Worm (Caenorhabditis elegans) whole organism, L1 larva: ENCODE measurements around the gene F25H9.7.

Source experiments
- C04F5.9 ChIP-seq: sonication (generic microtip); optimal IDR thresholded peaks from 2 replicates; lab custom pipeline; 2016; ENCODE audit warnings: missing genetic modification characterization, missing compliant biosample characterization
- F16B12.6 ChIP-seq: fragments of 150-350 bp; optimal IDR thresholded peaks from 2 replicates; lab custom pipeline; 2014; ENCODE audit warnings: missing biosample characterization, missing genetic modification characterization
- aly-2 ChIP-seq: fragments of 150-350 bp; optimal IDR thresholded peaks from 2 replicates; lab custom pipeline; 2014; ENCODE audit warnings: missing biosample characterization, missing genetic modification characterization
- ama-1 ChIP-seq: fragments of 150-350 bp; optimal IDR thresholded peaks from 2 replicates; lab custom pipeline; 2014
- blmp-1 ChIP-seq: fragments of 150-350 bp; optimal IDR thresholded peaks from 2 replicates; lab custom pipeline; 2014; ENCODE audit warnings: missing biosample characterization, missing genetic modification characterization
- ceh-8 ChIP-seq: fragments of 200-800 bp; sonication (Bioruptor generic); optimal IDR thresholded peaks from 2 replicates; lab custom pipeline; 2018; ENCODE audit warnings: mild to moderate bottlenecking, missing genetic modification characterization, moderate library complexity, missing compliant biosample characterization
- ceh-88 ChIP-seq: fragments of 200-800 bp; sonication (Bioruptor generic); IDR thresholded peaks from 2 replicates; pipeline ENCODE4 v1.3.6; 2022; ENCODE audit warnings: missing genetic modification characterization, missing compliant biosample characterization
- ces-1 ChIP-seq: fragments of 150-350 bp; optimal IDR thresholded peaks from 2 replicates; lab custom pipeline; 2014; ENCODE audit warnings: missing biosample characterization, missing genetic modification reagents, missing genetic modification characterization
- dsc-1 ChIP-seq: sonication (generic microtip); optimal IDR thresholded peaks from 2 replicates; lab custom pipeline; 2016; ENCODE audit warnings: mild to moderate bottlenecking, missing genetic modification characterization, missing compliant biosample characterization
- efl-1 ChIP-seq, 4 experiments: fragments of 150-350 bp; optimal IDR thresholded peaks in 3 of 4; peaks in 1 of 4; 1 replicate in 1 of 4; 2 replicates in 3 of 4; lab custom pipeline; 2014; ENCODE audit warnings: missing biosample characterization in 2 of 4, missing genetic modification characterization in 2 of 4, missing genetic modification reagents in 2 of 4
- egl-27 ChIP-seq, 2 experiments: fragments of 150-350 bp in 1 of 2; sonication (generic microtip); optimal IDR thresholded peaks; 3 replicates each; lab custom pipeline; 2017 to 2018; ENCODE audit warnings: missing biosample characterization in 2 of 2, missing genetic modification characterization in 2 of 2, missing genetic modification reagents in 2 of 2
- elt-3 ChIP-seq, 6 experiments: fragments of 150-350 bp in 1 of 6; sonication (generic microtip); optimal IDR thresholded peaks; 2 replicates each; lab custom pipeline; 2017 to 2018; ENCODE audit warnings: missing biosample characterization in 6 of 6, missing genetic modification characterization in 6 of 6, inconsistent platforms in 1 of 6
- ets-5 ChIP-seq: fragments of 200-800 bp; sonication (Bioruptor generic); IDR thresholded peaks from 2 replicates; pipeline ENCODE4 v1.3.6; 2022; ENCODE audit warnings: missing genetic modification characterization, missing compliant biosample characterization
- fkh-10 ChIP-seq: sonication (generic microtip); optimal IDR thresholded peaks from 2 replicates; lab custom pipeline; 2017; ENCODE audit warnings: missing biosample characterization, missing genetic modification reagents, missing genetic modification characterization
- fkh-4 ChIP-seq: sonication (generic microtip); optimal IDR thresholded peaks from 2 replicates; lab custom pipeline; 2016; ENCODE audit warnings: missing compliant biosample characterization, missing genetic modification characterization, borderline replicate concordance
- grh-1 ChIP-seq: fragments of 200-800 bp; sonication (Bioruptor generic); IDR thresholded peaks from 2 replicates; pipeline ENCODE4 v1.3.6; 2022; ENCODE audit warnings: missing genetic modification reagents, missing genetic modification characterization, missing compliant biosample characterization
- hlh-17 ChIP-seq: fragments of 200-800 bp; sonication (Bioruptor generic); optimal IDR thresholded peaks from 2 replicates; lab custom pipeline; 2018; ENCODE audit warnings: missing genetic modification characterization, mild to moderate bottlenecking, missing compliant biosample characterization, moderate library complexity, borderline replicate concordance
- hpl-2 ChIP-seq: fragments of 150-350 bp; optimal IDR thresholded peaks from 2 replicates; lab custom pipeline; 2014; ENCODE audit warnings: missing biosample characterization, missing genetic modification reagents, missing genetic modification characterization
- jun-1 ChIP-seq: fragments of 150-350 bp; optimal IDR thresholded peaks from 2 replicates; lab custom pipeline; 2014; ENCODE audit warnings: missing biosample characterization, missing genetic modification reagents, missing genetic modification characterization
- lin-13 ChIP-seq: fragments of 150-350 bp; optimal IDR thresholded peaks from 2 replicates; lab custom pipeline; 2014; ENCODE audit warnings: missing biosample characterization, missing genetic modification reagents, missing genetic modification characterization
- lin-14 ChIP-seq: fragments of 200-800 bp; sonication (Bioruptor generic); optimal IDR thresholded peaks from 2 replicates; lab custom pipeline; 2018; ENCODE audit warnings: mild to moderate bottlenecking, missing genetic modification characterization, moderate library complexity, missing compliant biosample characterization
- lir-3 ChIP-seq: sonication (generic microtip); optimal IDR thresholded peaks from 2 replicates; lab custom pipeline; 2016; ENCODE audit warnings: mild to moderate bottlenecking, missing genetic modification characterization, moderate library complexity, missing compliant biosample characterization; ENCODE audit not compliant: poor library complexity
- lsy-2 ChIP-seq, 2 experiments: fragments of 150-350 bp; optimal IDR thresholded peaks; 2 replicates each; lab custom pipeline; 2014; ENCODE audit warnings: missing biosample characterization in 2 of 2, missing genetic modification characterization in 2 of 2
- mab-9 ChIP-seq: fragments of 200-800 bp; sonication (Bioruptor generic); IDR thresholded peaks from 2 replicates; pipeline ENCODE4 v1.3.6; 2022; ENCODE audit warnings: missing genetic modification reagents, missing genetic modification characterization, missing compliant biosample characterization
- mef-2 ChIP-seq: fragments of 150-350 bp; optimal IDR thresholded peaks from 2 replicates; lab custom pipeline; 2014; ENCODE audit warnings: missing biosample characterization, missing genetic modification characterization
- mep-1 ChIP-seq: fragments of 150-350 bp; optimal IDR thresholded peaks from 2 replicates; lab custom pipeline; 2014; ENCODE audit warnings: missing biosample characterization, missing genetic modification characterization
- nhr-19 ChIP-seq: fragments of 200-800 bp; sonication (Bioruptor generic); conservative IDR thresholded peaks from 2 replicates; pipeline ENCODE4 v1.3.6; 2022; ENCODE audit warnings: missing genetic modification characterization, missing compliant biosample characterization
- nhr-20 ChIP-seq: sonication (generic microtip); optimal IDR thresholded peaks from 2 replicates; lab custom pipeline; 2016; ENCODE audit warnings: mild to moderate bottlenecking, missing genetic modification characterization, missing compliant biosample characterization
- nhr-237 ChIP-seq: fragments of 150-350 bp; optimal IDR thresholded peaks from 2 replicates; lab custom pipeline; 2014; ENCODE audit warnings: missing biosample characterization, missing genetic modification characterization
- nhr-71 ChIP-seq: sonication (generic microtip); optimal IDR thresholded peaks from 2 replicates; lab custom pipeline; 2016; ENCODE audit warnings: mild to moderate bottlenecking, missing genetic modification characterization, moderate library complexity, missing compliant biosample characterization
- nhr-76 ChIP-seq: sonication (generic microtip); optimal IDR thresholded peaks from 2 replicates; lab custom pipeline; 2017; ENCODE audit warnings: missing biosample characterization, missing genetic modification characterization
- nhr-77 ChIP-seq: fragments of 150-350 bp; optimal IDR thresholded peaks from 2 replicates; lab custom pipeline; 2014; ENCODE audit warnings: missing biosample characterization, missing genetic modification characterization
- nhr-85 ChIP-seq: sonication (generic microtip); peaks from one replicate; lab custom pipeline; 2016; ENCODE audit warnings: missing genetic modification characterization, inconsistent platforms, missing compliant biosample characterization
- nhr-90 ChIP-seq: sonication (generic microtip); optimal IDR thresholded peaks from 2 replicates; lab custom pipeline; 2016; ENCODE audit warnings: mild to moderate bottlenecking, missing genetic modification characterization, missing compliant biosample characterization; ENCODE audit not compliant: poor library complexity
- pag-3 ChIP-seq: sonication (generic microtip); optimal IDR thresholded peaks from 2 replicates; lab custom pipeline; 2017; ENCODE audit warnings: missing genetic modification characterization, mild to moderate bottlenecking, missing compliant biosample characterization, antibody characterized with exemption, borderline replicate concordance; ENCODE audit not compliant: insufficient read depth
- pax-3 ChIP-seq: fragments of 200-800 bp; sonication (Bioruptor generic); optimal IDR thresholded peaks from 2 replicates; lab custom pipeline; 2018; ENCODE audit warnings: mild to moderate bottlenecking, missing genetic modification characterization, moderate library complexity, missing compliant biosample characterization
- rnt-1 ChIP-seq: sonication (generic microtip); optimal IDR thresholded peaks from 2 replicates; lab custom pipeline; 2016; ENCODE audit warnings: mild to moderate bottlenecking, missing genetic modification characterization, moderate library complexity, missing compliant biosample characterization
- skn-1 ChIP-seq: fragments of 150-350 bp; optimal IDR thresholded peaks from 2 replicates; lab custom pipeline; 2014; ENCODE audit warnings: missing biosample characterization, missing genetic modification characterization
- snpc-4 ChIP-seq: fragments of 150-350 bp; optimal IDR thresholded peaks from 2 replicates; lab custom pipeline; 2014; ENCODE audit warnings: missing biosample characterization, missing genetic modification characterization
- snu-23 ChIP-seq: sonication (generic microtip); optimal IDR thresholded peaks from 2 replicates; lab custom pipeline; 2016; ENCODE audit warnings: missing genetic modification characterization, missing compliant biosample characterization
- sox-4 ChIP-seq: sonication (generic microtip); optimal IDR thresholded peaks from 2 replicates; lab custom pipeline; 2016; ENCODE audit warnings: missing genetic modification characterization, missing compliant biosample characterization
- sptf-1 ChIP-seq: fragments of 150-350 bp; optimal IDR thresholded peaks from 2 replicates; lab custom pipeline; 2014; ENCODE audit warnings: missing biosample characterization, missing genetic modification characterization
- swsn-7 ChIP-seq: sonication (generic microtip); optimal IDR thresholded peaks from 2 replicates; lab custom pipeline; 2016; ENCODE audit warnings: missing genetic modification characterization, missing compliant biosample characterization
- unc-130 ChIP-seq: fragments of 150-350 bp; optimal IDR thresholded peaks from 2 replicates; lab custom pipeline; 2017; ENCODE audit warnings: missing biosample characterization, missing genetic modification characterization, inconsistent platforms
- unc-30 ChIP-seq: sonication (generic microtip); optimal IDR thresholded peaks from 2 replicates; lab custom pipeline; 2017; ENCODE audit warnings: missing biosample characterization, missing genetic modification characterization
- vab-15 ChIP-seq: sonication (generic microtip); optimal IDR thresholded peaks from 2 replicates; lab custom pipeline; 2017; ENCODE audit warnings: missing genotype, mild to moderate bottlenecking, missing genetic modification characterization, missing compliant biosample characterization
- xbp-1 ChIP-seq: sonication (generic microtip); optimal IDR thresholded peaks from 2 replicates; lab custom pipeline; 2016; ENCODE audit warnings: missing genetic modification characterization, missing compliant biosample characterization
- zip-4 ChIP-seq: fragments of 200-800 bp; sonication (Bioruptor generic); optimal IDR thresholded peaks from 2 replicates; lab custom pipeline; 2018; ENCODE audit warnings: mild to moderate bottlenecking, missing genetic modification characterization, moderate library complexity, missing compliant biosample characterization
- ztf-11 ChIP-seq, 2 experiments: sonication (generic microtip); optimal IDR thresholded peaks; 2 replicates each; lab custom pipeline; 2016 to 2017; ENCODE audit warnings: missing genetic modification characterization in 2 of 2, missing biosample characterization in 1 of 2, missing compliant biosample characterization in 1 of 2
- ztf-4 ChIP-seq: fragments of 150-350 bp; optimal IDR thresholded peaks from 2 replicates; lab custom pipeline; 2014; ENCODE audit warnings: missing biosample characterization, missing genetic modification characterization

The F25H9.7 gene

ce11 chrV:13488297-13488803 lies 20.2 kb downstream of the F25H9.7 start:
- TF ChIP-seq sox-4 (tag; lab: Kevin White, UChicago): no peak
- TF ChIP-seq jun-1 (tag; lab: Kevin White, UChicago): no peak
- TF ChIP-seq ama-1 (lab: Kevin White, UChicago): no peak
- no peak for TF ChIP-seq aly-2 (tag; lab: Kevin White, UChicago)
- TF ChIP-seq skn-1 (tag; lab: Kevin White, UChicago): no peak
- TF ChIP-seq fkh-4: no peak
- peak in 1 of 2 experiments; percentile 30 for TF ChIP-seq lsy-2 (tag; optimal IDR thresholded peaks at IDR 0.05; lab: Kevin White, UChicago)
- peak; percentile 37 for TF ChIP-seq lin-14 (GFP tag; lab: Kevin White, UChicago)
- TF ChIP-seq vab-15 (tag; lab: Kevin White, UChicago): no peak
- TF ChIP-seq sptf-1 (tag; lab: Kevin White, UChicago): no peak
- no peak for TF ChIP-seq C04F5.9 (tag; lab: Kevin White, UChicago)
- no peak for TF ChIP-seq hlh-17
- TF ChIP-seq pax-3 (tag; lab: Kevin White, UChicago): no peak
- no peak for TF ChIP-seq snpc-4 (tag; lab: Kevin White, UChicago)
- no peak for TF ChIP-seq fkh-10 (GFP tag; lab: Kevin White, UChicago)
- no peak for TF ChIP-seq hpl-2 (GFP tag; lab: Kevin White, UChicago)
- peak; percentile 85 for TF ChIP-seq nhr-85 (tag; lab: Kevin White, UChicago)
- TF ChIP-seq mab-9: no peak
- peak; percentile 31 for TF ChIP-seq unc-130 (tag; lab: Kevin White, UChicago)
- TF ChIP-seq ztf-11 (tag; optimal IDR thresholded peaks at IDR 0.05; lab: Kevin White, UChicago): no peak
- TF ChIP-seq efl-1 (optimal IDR thresholded peaks at IDR 0.05; lab: Kevin White, UChicago): no peak
- TF ChIP-seq efl-1 (GFP tag; optimal IDR thresholded peaks at IDR 0.05 in 1 of 2; lab: Kevin White, UChicago): peak in 1 of 2 experiments; percentile 3
- peak; percentile 40 for TF ChIP-seq nhr-20
- TF ChIP-seq elt-3 (tag; optimal IDR thresholded peaks at IDR 0.05; lab: Kevin White, UChicago): peak in 1 of 6 experiments; percentile 63
- TF ChIP-seq blmp-1 (tag; lab: Kevin White, UChicago): peak; percentile 34
- peak; percentile 61; the same call in 1 of the 2 replicates for TF ChIP-seq grh-1 (GFP tag; lab: Robert Waterston, UW)
- TF ChIP-seq nhr-19 (GFP tag; lab: Robert Waterston, UW): 0 out of 2 replicates have a peak, but pooled peaks have one; percentile 14
- TF ChIP-seq ztf-4 (tag; lab: Kevin White, UChicago): no peak
- TF ChIP-seq nhr-71 (tag; lab: Kevin White, UChicago): peak; percentile 4
- TF ChIP-seq dsc-1 (tag; lab: Kevin White, UChicago): no peak
- TF ChIP-seq egl-27 (tag; optimal IDR thresholded peaks at IDR 0.05; lab: Kevin White, UChicago): no peak
- TF ChIP-seq nhr-76: no peak

- TF ChIP-seq jun-1 (tag; lab: Kevin White, UChicago) (no peak), grh-1 (GFP tag; lab: Robert Waterston, UW) (peak; percentile 44), pag-3 (no peak), ets-5 (GFP tag; lab: Robert Waterston, UW) (no peak), ces-1 (GFP tag; lab: Kevin White, UChicago) (no peak), lin-13 (GFP tag; lab: Kevin White, UChicago) (no peak), elt-3 (tag; optimal IDR thresholded peaks at IDR 0.05; lab: Kevin White, UChicago) (peak in 2 of 6 experiments; percentile 50 to 69), ceh-8 (no peak), lir-3 (tag; lab: Kevin White, UChicago) (no peak), ceh-88 (GFP tag; lab: Robert Waterston, UW) (no peak), zip-4 (GFP tag; lab: Kevin White, UChicago) (no peak), xbp-1 (tag; lab: Kevin White, UChicago) (no peak), ama-1 (lab: Kevin White, UChicago) (no peak), swsn-7 (tag; lab: Kevin White, UChicago) (no peak), rnt-1 (no peak), mef-2 (tag; lab: Kevin White, UChicago) (no peak), snu-23 (GFP tag; lab: Kevin White, UChicago) (peak; percentile 38), F16B12.6 (tag; lab: Kevin White, UChicago) (no peak), mep-1 (tag; lab: Kevin White, UChicago) (peak; percentile 2), nhr-90 (tag; lab: Kevin White, UChicago) (peak; percentile 29), lin-14 (GFP tag; lab: Kevin White, UChicago) (peak; percentile 60), hlh-17 (no peak), fkh-4 (no peak), nhr-77 (no peak), nhr-237 (tag; lab: Kevin White, UChicago) (no peak), efl-1 (optimal IDR thresholded peaks at IDR 0.05; lab: Kevin White, UChicago) (no peak), efl-1 (GFP tag; optimal IDR thresholded peaks at IDR 0.05 in 1 of 2; lab: Kevin White, UChicago) (no peak), unc-30 (tag; lab: Kevin White, UChicago) (no peak)
These were observed 21.7 kb downstream of the F25H9.7 start, which contains the start of gene T10G3.3 for ce11 chrV:13489830-13490229. Gene T10G3.3, minus strand, starts transcription at chrV:13490199.
